Worm (Caenorhabditis elegans) whole organism, late embryonic: ENCODE measurements around the gene nas-28.
"Not testable (repeated sequence)": the region's sequence is repeated elsewhere in the genome, so short reads cannot be mapped to it uniquely, and the experiment has no call there.

Experiments
- ceh-2 ChIP-seq: sonication (generic microtip); optimal IDR thresholded peaks from 2 replicates; lab custom pipeline; 2016; ENCODE audit warnings: missing genotype, missing genetic modification characterization, missing compliant biosample characterization
- ceh-31 ChIP-seq: sonication (generic microtip); optimal IDR thresholded peaks from 2 replicates; lab custom pipeline; 2016; ENCODE audit warnings: missing genetic modification characterization, missing compliant biosample characterization

DNA sequence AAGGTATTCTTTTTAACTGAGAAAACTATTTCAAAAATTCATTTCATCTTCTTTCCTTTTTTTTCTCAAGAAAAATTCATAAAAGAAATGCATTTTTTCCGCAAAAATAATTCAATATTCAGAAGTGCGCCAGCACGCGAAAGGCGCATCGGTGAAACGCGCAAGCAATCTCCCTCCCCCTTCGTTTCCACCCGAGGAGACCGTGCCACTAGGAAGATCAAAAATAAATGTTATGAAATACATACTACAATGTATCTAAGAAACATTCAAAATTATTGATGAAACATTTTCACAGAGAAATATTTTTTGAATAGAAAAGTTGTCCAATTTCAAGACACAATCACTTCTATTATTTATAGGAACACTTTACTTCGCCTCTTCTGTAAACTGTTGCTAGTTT, 5.0 kb upstream of the nas-28 start:
- not testable (repeated sequence) for TF ChIP-seq ceh-2, ceh-31
